Worm (Caenorhabditis elegans) whole organism, young adult: Measurements from ENCODE around the gene K04H4.5.
A peak's percentile ranks its signal among the peaks of the same experiment; 100 is the strongest.

ENCODE experiments used
- B0261.1 ChIP-seq: sonication (generic microtip); optimal IDR thresholded peaks from 2 replicates; lab custom pipeline; 2016; ENCODE audit warnings: mild to moderate bottlenecking, missing genetic modification characterization, moderate library complexity, missing compliant biosample characterization
- C06A6.2 ChIP-seq: fragments of 200-800 bp; sonication (Bioruptor generic); conservative IDR thresholded peaks from 2 replicates; pipeline ENCODE4 v1.3.6; 2022; ENCODE audit warnings: missing genetic modification characterization, missing compliant biosample characterization
- F10E7.11 ChIP-seq: sonication (generic microtip); optimal IDR thresholded peaks from 2 replicates; lab custom pipeline; 2017; ENCODE audit warnings: mild to moderate bottlenecking, missing genetic modification characterization, moderate library complexity, missing compliant biosample characterization
- F23B12.7 ChIP-seq: sonication (generic microtip); optimal IDR thresholded peaks from 2 replicates; lab custom pipeline; 2017; ENCODE audit warnings: missing genetic modification characterization, mild to moderate bottlenecking, missing compliant biosample characterization, antibody characterized with exemption, moderate library complexity; ENCODE audit not compliant: insufficient read depth
- F33H1.4 ChIP-seq: fragments of 200-800 bp; sonication (Bioruptor generic); IDR thresholded peaks from 2 replicates; pipeline ENCODE4 v1.3.6; 2022; ENCODE audit warnings: missing genetic modification reagents, missing genetic modification characterization, missing compliant biosample characterization
- F37B4.10 ChIP-seq: fragments of 200-800 bp; sonication (Bioruptor generic); IDR thresholded peaks from 2 replicates; pipeline ENCODE4 v1.3.6; 2022; ENCODE audit warnings: missing genetic modification characterization, missing compliant biosample characterization
- T07F8.4 ChIP-seq: sonication (generic microtip); optimal IDR thresholded peaks from 2 replicates; lab custom pipeline; 2016; ENCODE audit warnings: mild to moderate bottlenecking, missing genetic modification characterization, moderate library complexity, missing compliant biosample characterization
- ZK185.1 ChIP-seq: sonication (generic microtip); optimal IDR thresholded peaks from 2 replicates; lab custom pipeline; 2016; ENCODE audit warnings: mild to moderate bottlenecking, missing genetic modification characterization, missing compliant biosample characterization; ENCODE audit not compliant: poor library complexity, severe bottlenecking
- aptf-2 ChIP-seq: fragments of 200-800 bp; sonication (Bioruptor generic); conservative IDR thresholded peaks from 2 replicates; pipeline ENCODE4 v1.3.6; 2022; ENCODE audit warnings: missing genetic modification reagents, missing genetic modification characterization, missing compliant biosample characterization
- athp-1 ChIP-seq: sonication (generic microtip); optimal IDR thresholded peaks from 2 replicates; lab custom pipeline; 2017; ENCODE audit warnings: mild to moderate bottlenecking, missing genetic modification characterization, missing compliant biosample characterization
- attf-3 ChIP-seq: fragments of 200-800 bp; sonication (Bioruptor generic); conservative IDR thresholded peaks from 2 replicates; pipeline ENCODE4 v1.3.6; 2022; ENCODE audit warnings: missing genetic modification reagents, missing genetic modification characterization, missing compliant biosample characterization
- attf-5 ChIP-seq: fragments of 200-800 bp; sonication (Bioruptor generic); optimal IDR thresholded peaks from 2 replicates; lab custom pipeline; 2018; ENCODE audit warnings: mild to moderate bottlenecking, missing genetic modification characterization, missing compliant biosample characterization
- attf-6 ChIP-seq: fragments of 200-800 bp; sonication (Bioruptor generic); IDR thresholded peaks from 2 replicates; pipeline ENCODE4 v1.3.6; 2022; ENCODE audit warnings: missing genetic modification reagents, missing genetic modification characterization, missing compliant biosample characterization
- bed-1 ChIP-seq: fragments of 200-800 bp; sonication (Bioruptor generic); IDR thresholded peaks from 2 replicates; pipeline ENCODE4 v1.3.6; 2022; ENCODE audit warnings: missing genetic modification reagents, missing genetic modification characterization, missing compliant biosample characterization
- ceh-40 ChIP-seq: fragments of 200-800 bp; sonication (Bioruptor generic); IDR thresholded peaks from 2 replicates; pipeline ENCODE4 v1.3.6; 2022; ENCODE audit warnings: missing genetic modification characterization, missing compliant biosample characterization
- die-1 ChIP-seq: sonication (generic microtip); optimal IDR thresholded peaks from 2 replicates; lab custom pipeline; 2016; ENCODE audit warnings: missing genotype, mild to moderate bottlenecking, missing genetic modification characterization, missing compliant biosample characterization
- dox-1 ChIP-seq: fragments of 200-800 bp; sonication (Bioruptor generic); IDR thresholded peaks from 2 replicates; pipeline ENCODE4 v1.3.6; 2022; ENCODE audit warnings: missing genetic modification reagents, missing genetic modification characterization, missing compliant biosample characterization
- dpff-1 ChIP-seq: sonication (generic microtip); optimal IDR thresholded peaks from 2 replicates; lab custom pipeline; 2017; ENCODE audit warnings: mild to moderate bottlenecking, missing genetic modification characterization, missing compliant biosample characterization
- ets-4 ChIP-seq: fragments of 200-800 bp; sonication (Bioruptor generic); optimal IDR thresholded peaks from 2 replicates; lab custom pipeline; 2018; ENCODE audit warnings: mild to moderate bottlenecking, missing genetic modification characterization, missing compliant biosample characterization
- fkh-3 ChIP-seq: sonication (generic microtip); optimal IDR thresholded peaks from 2 replicates; lab custom pipeline; 2016; ENCODE audit warnings: mild to moderate bottlenecking, missing genetic modification characterization, missing compliant biosample characterization
- him-1 ChIP-seq: sonication (generic microtip); optimal IDR thresholded peaks from 2 replicates; lab custom pipeline; 2016; ENCODE audit warnings: missing genotype, missing genetic modification reagents, missing genetic modification characterization, missing compliant biosample characterization
- hlh-26 ChIP-seq: fragments of 200-800 bp; sonication (Bioruptor generic); conservative IDR thresholded peaks from 2 replicates; pipeline ENCODE4 v1.3.6; 2022; ENCODE audit warnings: missing genetic modification reagents, missing genetic modification characterization, missing compliant biosample characterization
- lin-54 ChIP-seq: fragments of 200-800 bp; sonication (Bioruptor generic); optimal IDR thresholded peaks from 2 replicates; lab custom pipeline; 2018; ENCODE audit warnings: mild to moderate bottlenecking, missing genetic modification characterization, missing compliant biosample characterization
- lsl-1 ChIP-seq: fragments of 200-800 bp; sonication (Bioruptor generic); optimal IDR thresholded peaks from 2 replicates; lab custom pipeline; 2018; ENCODE audit warnings: mild to moderate bottlenecking, missing genetic modification characterization, moderate library complexity, missing compliant biosample characterization
- madf-10 ChIP-seq: sonication (generic microtip); optimal IDR thresholded peaks from 2 replicates; lab custom pipeline; 2016; ENCODE audit warnings: mild to moderate bottlenecking, missing genetic modification characterization, missing compliant biosample characterization
- madf-6 ChIP-seq: fragments of 200-800 bp; sonication (Bioruptor generic); IDR thresholded peaks from 2 replicates; pipeline ENCODE4 v1.3.6; 2022; ENCODE audit warnings: missing genetic modification reagents, missing genetic modification characterization, missing compliant biosample characterization
- mel-28 ChIP-seq: sonication (generic microtip); optimal IDR thresholded peaks from 2 replicates; lab custom pipeline; 2016; ENCODE audit warnings: borderline replicate concordance, mild to moderate bottlenecking, missing genetic modification characterization, missing compliant biosample characterization
- nfyb-1 ChIP-seq: fragments of 200-800 bp; sonication (Bioruptor generic); IDR thresholded peaks from 2 replicates; pipeline ENCODE4 v1.3.6; 2022; ENCODE audit warnings: missing genetic modification reagents, missing genetic modification characterization, missing compliant biosample characterization
- nhr-80 ChIP-seq: sonication (generic microtip); optimal IDR thresholded peaks from 2 replicates; lab custom pipeline; 2016; ENCODE audit warnings: missing genetic modification characterization, missing compliant biosample characterization
- rec-8 ChIP-seq, 2 experiments: sonication (generic microtip); optimal IDR thresholded peaks; 2 replicates each; lab custom pipeline; 2016; ENCODE audit warnings: mild to moderate bottlenecking in 2 of 2, missing genetic modification characterization in 2 of 2, missing genetic modification reagents in 2 of 2, missing genotype in 2 of 2, missing biosample characterization in 1 of 2, missing compliant biosample characterization in 1 of 2, moderate library complexity in 1 of 2
- rpc-1 ChIP-seq, 2 experiments: fragments of 150-350 bp in 1 of 2; sonication (generic microtip) in 1 of 2; optimal IDR thresholded peaks; 2 replicates each; lab custom pipeline; 2014 to 2018; ENCODE audit warnings: missing biosample characterization in 1 of 2, missing genetic modification characterization in 1 of 2, missing genetic modification reagents in 1 of 2, missing genotype in 1 of 2
- sdz-38 ChIP-seq: sonication (generic microtip); optimal IDR thresholded peaks from 2 replicates; lab custom pipeline; 2016; ENCODE audit warnings: missing genotype, missing genetic modification characterization, missing compliant biosample characterization
- sea-2 ChIP-seq: fragments of 200-800 bp; sonication (Bioruptor generic); IDR thresholded peaks from 2 replicates; pipeline ENCODE4 v1.3.6; 2022; ENCODE audit warnings: missing genetic modification characterization, missing compliant biosample characterization
- snpc-3.4 ChIP-seq: sonication (generic microtip); optimal IDR thresholded peaks from 2 replicates; lab custom pipeline; 2017; ENCODE audit warnings: missing genetic modification characterization, mild to moderate bottlenecking, missing compliant biosample characterization, antibody characterized with exemption, moderate library complexity, missing genotype, missing genetic modification reagents
- snpc-4 ChIP-seq, 5 experiments: fragments of 150-350 bp in 1 of 5; sonication (generic microtip) in 4 of 5; optimal IDR thresholded peaks; 2 replicates each; lab custom pipeline; 2014 to 2018; ENCODE audit warnings: missing genetic modification characterization in 5 of 5, missing biosample characterization in 3 of 5, antibody characterized with exemption in 2 of 5, mild to moderate bottlenecking in 2 of 5, missing compliant biosample characterization in 2 of 5, missing genotype in 2 of 5, moderate library complexity in 2 of 5, missing genetic modification reagents in 1 of 5
- tbp1 ChIP-seq: fragments of 200-800 bp; sonication (Bioruptor generic); optimal IDR thresholded peaks from 2 replicates; lab custom pipeline; 2018; ENCODE audit warnings: mild to moderate bottlenecking, missing genetic modification characterization, missing compliant biosample characterization
- ztf-18 ChIP-seq: sonication (generic microtip); optimal IDR thresholded peaks from 2 replicates; lab custom pipeline; 2016; ENCODE audit warnings: missing genotype, mild to moderate bottlenecking, missing genetic modification characterization, missing compliant biosample characterization

The K04H4.5 gene

DNA sequence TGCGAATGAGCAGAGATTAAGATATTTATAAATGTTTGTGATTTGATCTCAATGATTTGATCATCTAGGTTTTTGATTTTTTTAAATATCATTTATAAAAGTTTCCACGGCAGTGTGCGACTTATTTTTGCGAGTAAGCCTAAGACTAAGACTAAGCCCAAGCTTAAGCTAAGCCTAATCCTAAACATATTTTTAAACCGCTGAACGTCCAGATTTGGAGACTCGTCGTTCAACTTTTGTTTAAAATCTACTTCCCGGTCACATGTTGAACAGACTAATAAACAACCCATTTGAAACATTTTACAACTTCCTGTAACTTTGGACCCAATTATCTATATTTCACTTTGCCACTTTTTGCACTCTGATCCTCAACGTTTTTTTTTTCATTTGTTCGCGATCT is at the start of gene K04H4.5:
K04H4.5 (plus strand) TSS at position 301 of the 400 bp plus-strand sequence.
- TF ChIP-seq lsl-1 (GFP tag; lab: Kevin White, UChicago): no peak
- no peak for TF ChIP-seq aptf-2
- no peak for TF ChIP-seq attf-5 (GFP tag; lab: Kevin White, UChicago)
- TF ChIP-seq nfyb-1 (GFP tag; lab: Robert Waterston, UW): no peak
- no peak for TF ChIP-seq T07F8.4 (tag; lab: Kevin White, UChicago)
- no peak for TF ChIP-seq madf-6 (GFP tag; lab: Robert Waterston, UW)
- TF ChIP-seq madf-10 (tag; lab: Kevin White, UChicago): no peak
- no peak for TF ChIP-seq dox-1
- TF ChIP-seq ceh-40 (GFP tag; lab: Robert Waterston, UW): no peak
- no peak for TF ChIP-seq attf-6
- TF ChIP-seq F23B12.7: no peak
- no peak for TF ChIP-seq sdz-38
- no peak for TF ChIP-seq snpc-4 (GFP tag; optimal IDR thresholded peaks at IDR 0.05; lab: Kevin White, UChicago)
- TF ChIP-seq snpc-4 (tag; optimal IDR thresholded peaks at IDR 0.05; lab: Kevin White, UChicago): no peak
- no peak for TF ChIP-seq F37B4.10 (GFP tag; lab: Robert Waterston, UW)
- TF ChIP-seq dpff-1 (tag; lab: Kevin White, UChicago): no peak
- no peak for TF ChIP-seq attf-3 (GFP tag; lab: Robert Waterston, UW)
- TF ChIP-seq C06A6.2: no peak

DNA sequence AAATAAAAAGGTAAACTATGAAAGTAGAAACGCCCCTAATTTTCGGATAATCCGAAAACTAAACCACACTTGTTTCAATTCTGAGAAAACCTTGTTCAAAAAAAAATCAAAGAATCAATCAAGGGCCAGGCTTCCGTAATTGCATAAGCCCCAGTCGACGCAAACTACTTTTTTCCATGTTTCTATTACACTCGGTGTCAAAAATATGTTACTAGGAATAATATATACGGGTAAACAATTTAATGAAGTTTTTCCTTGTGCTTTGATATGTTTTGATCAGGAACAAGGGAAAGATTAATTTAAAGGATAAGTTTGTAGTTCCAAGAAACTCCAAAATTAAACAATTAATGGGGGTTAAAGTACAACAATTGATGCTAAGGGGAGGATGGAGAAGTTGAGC is 49.3 kb upstream of the K04H4.5 start:
- TF ChIP-seq him-1 (tag; lab: Kevin White, UChicago) (no peak), rec-8 (tag; optimal IDR thresholded peaks at IDR 0.05; lab: Kevin White, UChicago) (no peak), attf-6 (no peak), F33H1.4 (no peak), mel-28 (no peak), ztf-18 (tag; lab: Kevin White, UChicago) (no peak), ets-4 (GFP tag; lab: Kevin White, UChicago) (no peak), tbp1 (GFP tag; lab: Kevin White, UChicago) (no peak)

DNA sequence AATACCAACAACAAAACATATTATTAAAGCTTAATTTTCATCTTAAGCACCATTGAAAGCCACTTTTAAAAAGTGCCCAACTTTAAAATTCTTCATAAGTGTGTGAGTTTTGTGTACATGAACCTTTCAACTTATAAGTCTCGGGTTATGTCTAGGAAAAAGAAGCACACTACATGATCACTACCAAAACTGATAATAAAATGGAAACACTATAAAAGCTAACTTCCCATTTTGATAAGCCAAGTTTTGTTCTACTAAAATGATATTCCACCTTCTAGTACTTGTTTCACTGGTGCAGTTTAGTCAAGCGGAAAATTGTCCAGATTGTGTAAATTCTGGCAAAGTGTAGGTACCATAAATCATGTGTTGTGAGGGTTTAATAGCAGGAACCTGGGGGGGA is 44.7 kb upstream of the K04H4.5 start, which contains the start of gene C40H1.8:
C40H1.8 (plus strand) TSS at position 242 of the 400 bp plus-strand sequence.
- TF ChIP-seq lin-54: no peak
- no peak for TF ChIP-seq bed-1 (GFP tag; lab: Robert Waterston, UW)
- no peak for TF ChIP-seq athp-1 (tag; lab: Kevin White, UChicago)

DNA sequence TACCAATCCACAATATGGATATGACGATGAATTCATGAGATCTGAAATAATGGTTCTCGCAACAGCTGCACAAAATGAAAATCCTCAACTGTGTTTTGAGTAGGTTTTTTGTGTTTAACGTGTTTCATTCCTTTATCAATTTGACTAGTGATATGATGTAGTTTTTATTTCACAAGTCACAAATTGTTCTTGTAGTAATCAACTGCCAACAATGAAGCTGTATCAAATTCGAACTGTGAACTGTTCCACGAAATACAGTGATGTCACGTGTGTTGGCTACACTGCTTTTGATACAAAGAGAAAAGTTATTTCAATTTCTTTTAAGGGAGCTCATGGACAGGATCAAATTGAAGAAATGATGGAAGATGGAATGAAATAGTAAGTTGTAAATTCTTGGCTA is 44.0 kb upstream of the K04H4.5 start:
- TF ChIP-seq nhr-80 (peak; percentile 38), F10E7.11 (tag; lab: Kevin White, UChicago) (no peak)

DNA sequence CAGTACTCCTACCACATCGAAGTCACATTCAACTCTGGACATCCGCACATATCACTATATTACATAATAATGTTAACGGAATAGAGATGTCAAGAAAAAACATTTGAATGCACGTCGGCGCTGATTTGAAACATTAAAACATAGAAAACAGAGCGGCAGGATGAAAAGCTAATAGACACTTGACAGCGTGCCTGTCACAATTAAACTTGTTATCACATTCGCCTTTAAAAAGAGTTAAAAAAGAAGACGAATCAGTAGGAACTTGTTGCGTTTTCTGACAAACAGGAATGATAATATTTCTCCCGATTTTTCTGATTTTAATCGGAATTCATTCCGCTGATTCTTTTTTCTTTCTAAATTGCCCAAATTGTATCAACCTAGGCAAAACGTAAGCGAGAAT is 41.6 kb upstream of the K04H4.5 start:
- TF ChIP-seq tbp1 (GFP tag; lab: Kevin White, UChicago) (no peak), rec-8 (tag; optimal IDR thresholded peaks at IDR 0.05; lab: Kevin White, UChicago) (no peak), nhr-80 (peak; percentile 79), rpc-1 (optimal IDR thresholded peaks at IDR 0.05; lab: Kevin White, UChicago) (no peak), rpc-1 (tag; optimal IDR thresholded peaks at IDR 0.05; lab: Kevin White, UChicago) (no peak)

DNA sequence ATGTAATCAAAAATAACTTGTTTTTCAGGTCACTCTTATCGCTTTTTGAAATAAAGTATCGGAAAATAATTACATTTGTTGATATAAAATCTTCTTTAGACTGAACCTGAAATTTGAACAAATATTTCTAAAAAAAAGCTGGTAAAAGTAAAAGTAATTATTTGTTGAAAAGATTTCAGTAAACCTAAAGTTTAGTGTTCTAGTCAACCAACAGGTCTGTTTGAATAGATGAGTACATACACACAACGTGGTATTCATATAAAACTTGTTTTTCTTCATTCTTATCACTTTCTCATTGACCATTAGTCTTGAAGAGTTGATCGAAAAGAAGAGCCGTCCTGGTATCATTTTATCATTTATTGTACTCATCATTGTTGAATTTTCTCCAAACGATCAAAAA is 39.5 kb upstream of the K04H4.5 start, which contains the start of gene C40H1.9:
C40H1.9 (plus strand) TSS at position 301 of the 400 bp plus-strand sequence.
- TF ChIP-seq die-1: no peak
- TF ChIP-seq hlh-26 (GFP tag; lab: Robert Waterston, UW): no peak
- TF ChIP-seq fkh-3 (tag; lab: Kevin White, UChicago): no peak
- TF ChIP-seq dpff-1 (tag; lab: Kevin White, UChicago): no peak
- no peak for TF ChIP-seq sea-2 (GFP tag; lab: Robert Waterston, UW)
- TF ChIP-seq B0261.1 (tag; lab: Kevin White, UChicago): no peak
- no peak for TF ChIP-seq ZK185.1 (tag; lab: Kevin White, UChicago)
- TF ChIP-seq attf-5 (GFP tag; lab: Kevin White, UChicago): no peak
- TF ChIP-seq snpc-3.4 (tag; lab: Kevin White, UChicago): no peak
